Fruit fly (Drosophila melanogaster) whole organism, embryonic: ENCODE measurements around the gene Sox21a.

Source experiments
- CG11398 ChIP-seq: fragments of 200-800 bp; sonication (Bioruptor generic); optimal IDR thresholded peaks from 2 replicates; lab custom pipeline; 2016; ENCODE audit warnings: missing biosample characterization, missing genetic modification characterization
- CG12744 ChIP-seq: fragments of 200-800 bp; sonication (Bioruptor generic); optimal IDR thresholded peaks from 2 replicates; lab custom pipeline; 2016; ENCODE audit warnings: missing biosample characterization, missing genetic modification characterization
- CG12942 ChIP-seq: fragments of 200-800 bp; sonication (Bioruptor generic); optimal IDR thresholded peaks from 3 replicates; lab custom pipeline; 2016; ENCODE audit warnings: missing biosample characterization, missing genetic modification characterization
- CG13287 ChIP-seq: fragments of 200-800 bp; sonication (Bioruptor generic); IDR thresholded peaks from 2 replicates; pipeline ENCODE4 v1.3.6; 2022; ENCODE audit warnings: missing biosample characterization, missing genetic modification characterization; ENCODE audit not compliant: partially characterized antibody
- CG14710 ChIP-seq: fragments of 200-800 bp; sonication (Bioruptor generic); optimal IDR thresholded peaks from 3 replicates; lab custom pipeline; 2019; ENCODE audit warnings: missing biosample characterization, mild to moderate bottlenecking, missing genetic modification characterization, moderate library complexity
- CG1529 ChIP-seq: fragments of 200-800 bp; sonication (Bioruptor generic); optimal IDR thresholded peaks from 3 replicates; lab custom pipeline; 2018; ENCODE audit warnings: missing biosample characterization, missing genetic modification characterization
- CG17568 ChIP-seq: fragments of 200-800 bp; sonication (Bioruptor generic); optimal IDR thresholded peaks from 2 replicates; lab custom pipeline; 2018; ENCODE audit warnings: missing biosample characterization, mild to moderate bottlenecking, missing genetic modification characterization, moderate library complexity
- CG3726 ChIP-seq: fragments of 200-800 bp; sonication (Bioruptor generic); IDR thresholded peaks from 3 replicates; pipeline ENCODE4, ENCODE4 v1.3.6; 2022; ENCODE audit warnings: missing biosample characterization, missing genetic modification characterization
- CG3838 ChIP-seq: fragments of 200-800 bp; sonication (Bioruptor generic); optimal IDR thresholded peaks from 3 replicates; lab custom pipeline; 2016; ENCODE audit warnings: missing biosample characterization, missing genetic modification characterization
- CG4282 ChIP-seq: fragments of 200-800 bp; sonication (Bioruptor generic); optimal IDR thresholded peaks from 2 replicates; lab custom pipeline; 2016; ENCODE audit warnings: missing biosample characterization, missing genetic modification characterization
- CG7987 ChIP-seq: fragments of 200-800 bp; sonication (Bioruptor generic); optimal IDR thresholded peaks from 2 replicates; lab custom pipeline; 2018; ENCODE audit warnings: missing biosample characterization, mild to moderate bottlenecking, missing genetic modification characterization, moderate library complexity
- CG8478 ChIP-seq: fragments of >200 bp; optimal IDR thresholded peaks from 2 replicates; lab custom pipeline; 2018
- CG9609 ChIP-seq: fragments of 200-800 bp; sonication (Bioruptor generic); optimal IDR thresholded peaks from 3 replicates; lab custom pipeline; 2016; ENCODE audit warnings: missing biosample characterization, missing genetic modification characterization
- CG9817 ChIP-seq: fragments of 200-800 bp; sonication (Bioruptor generic); optimal IDR thresholded peaks from 2 replicates; lab custom pipeline; 2018; ENCODE audit warnings: missing biosample characterization, mild to moderate bottlenecking, missing genetic modification characterization, moderate library complexity
- CG9876 ChIP-seq: fragments of 200-800 bp; sonication (Bioruptor generic); optimal IDR thresholded peaks from 2 replicates; lab custom pipeline; 2016; ENCODE audit warnings: missing biosample characterization, missing genetic modification characterization
- CG9932 ChIP-seq: fragments of 200-800 bp; sonication (Bioruptor generic); IDR thresholded peaks from 2 replicates; pipeline ENCODE4 v1.3.6; 2022; ENCODE audit warnings: missing biosample characterization, missing genetic modification characterization
- CkIIα-i1 ChIP-seq: fragments of 200-800 bp; sonication (Bioruptor generic); IDR thresholded peaks from 2 replicates; pipeline ENCODE4 v1.3.6; 2022; ENCODE audit warnings: missing biosample characterization, missing genetic modification characterization
- Fer2 ChIP-seq: fragments of 200-800 bp; sonication (Bioruptor generic); optimal IDR thresholded peaks from 2 replicates; lab custom pipeline; 2018; ENCODE audit warnings: missing biosample characterization, mild to moderate bottlenecking, missing genetic modification characterization, moderate library complexity
- Fer3 ChIP-seq: fragments of 200-800 bp; sonication (Bioruptor generic); optimal IDR thresholded peaks from 2 replicates; lab custom pipeline; 2018; ENCODE audit warnings: missing biosample characterization, mild to moderate bottlenecking, missing genetic modification characterization, moderate library complexity
- GATAe ChIP-seq: fragments of 200-800 bp; sonication (Bioruptor generic); conservative IDR thresholded peaks from 2 replicates; pipeline ENCODE4 v1.3.6; 2022; ENCODE audit warnings: missing biosample characterization, missing genetic modification characterization
- Hr3 ChIP-seq: fragments of 200-800 bp; sonication (Bioruptor generic); optimal IDR thresholded peaks from 3 replicates; lab custom pipeline; 2016; ENCODE audit warnings: missing biosample characterization, missing genetic modification characterization
- MTF-1 ChIP-seq: fragments of 200-800 bp; sonication (Bioruptor generic); optimal IDR thresholded peaks from 2 replicates; lab custom pipeline; 2018; ENCODE audit warnings: missing biosample characterization, mild to moderate bottlenecking, missing genetic modification characterization, borderline replicate concordance
- Mes4 ChIP-seq: fragments of 200-800 bp; sonication (Bioruptor generic); optimal IDR thresholded peaks from 2 replicates; lab custom pipeline; 2016; ENCODE audit warnings: missing biosample characterization, missing genetic modification characterization
- Mrtf ChIP-seq: fragments of 200-800 bp; sonication (Bioruptor generic); IDR thresholded peaks from 3 replicates; pipeline ENCODE4 v1.3.6; 2022; ENCODE audit warnings: missing biosample characterization, missing genetic modification characterization
- Nf-YB ChIP-seq: fragments of 200-800 bp; sonication (Bioruptor generic); optimal IDR thresholded peaks from 3 replicates; lab custom pipeline; 2019; ENCODE audit warnings: missing biosample characterization, mild to moderate bottlenecking, missing genetic modification characterization, moderate library complexity
- Rx ChIP-seq: fragments of 200-800 bp; sonication (Bioruptor generic); IDR thresholded peaks from 2 replicates; pipeline ENCODE4 v1.3.6; 2022; ENCODE audit warnings: missing biosample characterization, missing genetic modification characterization
- Scr ChIP-seq: fragments of 200-800 bp; sonication (Bioruptor generic); IDR thresholded peaks from 2 replicates; pipeline ENCODE4 v1.3.6; 2022; ENCODE audit warnings: missing biosample characterization, missing genetic modification characterization; ENCODE audit not compliant: partially characterized antibody
- Ssrp ChIP-seq: fragments of 200-800 bp; sonication (Bioruptor generic); optimal IDR thresholded peaks from 2 replicates; lab custom pipeline; 2018; ENCODE audit warnings: missing biosample characterization, mild to moderate bottlenecking, missing genetic modification characterization, moderate library complexity
- Xrp1 ChIP-seq: fragments of 200-800 bp; sonication (Bioruptor generic); IDR thresholded peaks from 2 replicates; pipeline ENCODE4 v1.3.6; 2022; ENCODE audit warnings: missing biosample characterization, missing genetic modification characterization
- amos ChIP-seq: fragments of 200-800 bp; sonication (Bioruptor generic); IDR thresholded peaks from 2 replicates; pipeline ENCODE4 v1.3.6; 2022; ENCODE audit warnings: missing biosample characterization, missing genetic modification characterization; ENCODE audit not compliant: partially characterized antibody
- chn ChIP-seq: fragments of 200-800 bp; sonication (Bioruptor generic); optimal IDR thresholded peaks from 2 replicates; lab custom pipeline; 2016; ENCODE audit warnings: missing biosample characterization, missing genetic modification characterization
- ci ChIP-seq: fragments of 200-800 bp; sonication (Bioruptor generic); IDR thresholded peaks from 3 replicates; pipeline ENCODE4 v1.3.6; 2022; ENCODE audit warnings: missing biosample characterization, missing genetic modification characterization
- ewg ChIP-seq: fragments of 200-800 bp; sonication (Bioruptor generic); optimal IDR thresholded peaks from 3 replicates; lab custom pipeline; 2017; ENCODE audit warnings: mild to moderate bottlenecking, missing biosample characterization, missing genetic modification reagents, missing genetic modification characterization
- gro ChIP-seq: fragments of 200-800 bp; sonication (Bioruptor generic); optimal IDR thresholded peaks from 2 replicates; lab custom pipeline; 2016; ENCODE audit warnings: missing biosample characterization, missing genetic modification characterization
- ham ChIP-seq: fragments of 200-800 bp; sonication (Bioruptor generic); IDR thresholded peaks from 2 replicates; pipeline ENCODE4 v1.3.6; 2022; ENCODE audit warnings: missing biosample characterization, missing genetic modification characterization
- hbn ChIP-seq: fragments of 200-800 bp; sonication (Bioruptor generic); IDR thresholded peaks from 2 replicates; pipeline ENCODE4 v1.3.6; 2022; ENCODE audit warnings: missing biosample characterization, missing genetic modification characterization; ENCODE audit not compliant: partially characterized antibody
- luna ChIP-seq: fragments of 200-800 bp; sonication (Bioruptor generic); optimal IDR thresholded peaks from 2 replicates; lab custom pipeline; 2016; ENCODE audit warnings: missing biosample characterization, missing genetic modification characterization
- odd ChIP-seq: fragments of 200-800 bp; sonication (Bioruptor generic); optimal IDR thresholded peaks from 2 replicates; lab custom pipeline; 2017; ENCODE audit warnings: missing biosample characterization, mild to moderate bottlenecking, missing genetic modification characterization
- prd ChIP-seq, 3 experiments: fragments of >200 bp in 2 of 3; fragments of 200-800 bp in 1 of 3; sonication (Bioruptor generic) in 1 of 3; optimal IDR thresholded peaks in 2 of 3; IDR thresholded peaks in 1 of 3; 2 replicates in 2 of 3; 3 replicates in 1 of 3; pipeline versions ENCODE4 v1.3.6 to Lab custom; 2017 to 2022; ENCODE audit warnings: missing biosample characterization in 1 of 3, missing genetic modification characterization in 1 of 3
- rib ChIP-seq: fragments of 200-800 bp; sonication (Bioruptor generic); IDR thresholded peaks from 2 replicates; pipeline ENCODE4 v1.3.6; 2022; ENCODE audit warnings: missing biosample characterization, missing genetic modification characterization
- ro ChIP-seq: fragments of 200-800 bp; sonication (Bioruptor generic); IDR thresholded peaks from 2 replicates; pipeline ENCODE4 v1.3.6; 2022; ENCODE audit warnings: missing biosample characterization, missing genetic modification characterization
- run ChIP-seq: fragments of 200-800 bp; sonication (Bioruptor generic); optimal IDR thresholded peaks from 3 replicates; lab custom pipeline; 2018; ENCODE audit warnings: missing biosample characterization, mild to moderate bottlenecking, missing genetic modification characterization
- sr ChIP-seq: fragments of 200-800 bp; sonication (Bioruptor generic); IDR thresholded peaks from 3 replicates; pipeline ENCODE4 v1.3.6; 2022; ENCODE audit warnings: missing biosample characterization, missing genetic modification characterization
- tap ChIP-seq: fragments of 200-800 bp; optimal IDR thresholded peaks from 3 replicates; lab custom pipeline; 2019; ENCODE audit warnings: missing biosample characterization, mild to moderate bottlenecking, missing genetic modification characterization, moderate library complexity
- tll ChIP-seq, 2 experiments: fragments of 200-800 bp in 1 of 2; fragments of >200 bp in 1 of 2; sonication (Bioruptor generic) in 1 of 2; optimal IDR thresholded peaks; 2 replicates each; lab custom pipeline; 2017 to 2019; ENCODE audit warnings: missing biosample characterization in 2 of 2, missing genetic modification characterization in 2 of 2, mild to moderate bottlenecking in 1 of 2, moderate library complexity in 1 of 2
- tna ChIP-seq: fragments of 200-800 bp; sonication (Bioruptor generic); IDR thresholded peaks from 2 replicates; pipeline ENCODE4 v1.3.6; 2022; ENCODE audit warnings: missing biosample characterization, missing genetic modification characterization; ENCODE audit not compliant: partially characterized antibody
- trem ChIP-seq: fragments of 200-800 bp; optimal IDR thresholded peaks from 3 replicates; lab custom pipeline; 2019; ENCODE audit warnings: missing biosample characterization, mild to moderate bottlenecking, missing genetic modification characterization, moderate library complexity
- vfl ChIP-seq: fragments of 200-800 bp; sonication (Bioruptor generic); optimal IDR thresholded peaks from 2 replicates; lab custom pipeline; 2016; ENCODE audit warnings: missing biosample characterization, missing genetic modification characterization
- wor ChIP-seq: fragments of 200-800 bp; sonication (Bioruptor generic); IDR thresholded peaks from 2 replicates; pipeline ENCODE4 v1.3.6; 2022; ENCODE audit warnings: missing biosample characterization, missing genetic modification characterization

Sox21a gene

DNA sequence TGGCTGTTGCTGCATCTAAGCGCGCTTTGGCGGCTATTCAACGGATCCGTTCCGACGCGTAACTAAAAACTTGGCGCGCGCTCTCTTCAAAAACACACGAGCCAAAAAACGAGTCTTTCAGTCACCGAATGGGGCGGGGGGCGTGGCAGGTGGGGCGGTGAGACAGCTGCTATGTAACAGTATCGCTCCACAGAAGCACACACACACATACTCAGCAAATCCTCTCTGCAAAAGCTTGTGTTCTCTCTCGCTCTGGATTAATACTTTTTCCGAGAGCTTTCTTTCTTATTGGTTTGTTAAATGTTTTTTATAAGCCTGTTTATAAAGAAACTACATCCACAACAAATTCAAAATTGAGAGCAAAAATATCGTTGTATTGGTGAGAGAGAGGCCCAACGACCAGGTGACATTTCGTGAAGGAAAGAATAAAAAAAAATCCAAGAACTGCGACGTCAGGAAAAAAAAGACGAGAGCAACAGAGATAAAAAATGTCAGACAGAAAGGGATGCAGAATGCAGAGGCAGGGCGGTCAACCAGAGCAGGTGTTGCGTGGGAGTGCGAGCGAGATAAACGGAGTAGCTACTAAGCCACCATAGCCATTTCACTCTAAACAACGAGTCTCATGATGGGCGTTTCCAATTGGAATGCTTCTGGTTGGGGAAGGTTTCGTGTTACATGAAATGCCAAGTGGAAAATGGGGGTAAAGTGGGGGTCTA lies 23.5 kb upstream of the Sox21a start, which contains the start of gene Sox21b (continued):
- TF ChIP-seq CkIIα-i1 (GFP tag; lab: Robert Waterston, UW) (no peak), tll (GFP tag; optimal IDR thresholded peaks at IDR 0.05; lab: Kevin White, UChicago) (peak; percentile 10 to 29), Mrtf (GFP tag; lab: Robert Waterston, UW) (no peak), gro (GFP tag; lab: Kevin White, UChicago) (no peak), ewg (GFP tag; lab: Kevin White, UChicago) (peak; percentile 46), tna (GFP tag; lab: Robert Waterston, UW) (no peak), sr (GFP tag; lab: Robert Waterston, UW) (no peak), ci (peak; percentile 55; the same call in 1 of the 3 replicates), vfl (GFP tag; lab: Kevin White, UChicago) (no peak), CG8478 (lab: Kevin White, UChicago) (peak; percentile 97), chn (GFP tag; lab: Kevin White, UChicago) (peak; percentile 7), CG9609 (GFP tag; lab: Kevin White, UChicago) (no peak), CG14710 (no peak), odd (GFP tag; lab: Kevin White, UChicago) (no peak), Fer2 (no peak), CG13287 (GFP tag; lab: Robert Waterston, UW) (no peak; the same call in 1 of the 2 replicates), rib (GFP tag; lab: Robert Waterston, UW) (0 out of 2 replicates have a peak, but pooled peaks have one; percentile 18), prd (optimal IDR thresholded peaks at IDR 0.05; lab: Kevin White, UChicago) (no peak), prd (GFP tag; IDR thresholded peaks at IDR 0.05; lab: Robert Waterston, UW) (no peak), ham (GFP tag; lab: Robert Waterston, UW) (no peak), CG12744 (GFP tag; lab: Kevin White, UChicago) (no peak), CG3726 (GFP tag; lab: Robert Waterston, UW) (no peak), amos (GFP tag; lab: Robert Waterston, UW) (peak; percentile 36; the same call in 1 of the 2 replicates), CG9932 (GFP tag; lab: Robert Waterston, UW) (no peak), CG1529 (GFP tag; lab: Kevin White, UChicago) (no peak), hbn (GFP tag; lab: Robert Waterston, UW) (no peak), Scr (GFP tag; lab: Robert Waterston, UW) (0 out of 2 replicates have a peak, but pooled peaks have one; percentile 26), Mes4 (GFP tag; lab: Kevin White, UChicago) (peak; percentile 6), CG9817 (tag; lab: Kevin White, UChicago) (no peak), Ssrp (no peak), CG17568 (GFP tag; lab: Kevin White, UChicago) (no peak), MTF-1 (no peak), CG9876 (no peak), tap (no peak), Nf-YB (GFP tag; lab: Kevin White, UChicago) (peak; percentile 98), GATAe (no peak), luna (GFP tag; lab: Kevin White, UChicago) (no peak), Xrp1 (GFP tag; lab: Robert Waterston, UW) (no peak), CG12942 (no peak), trem (no peak), CG7987 (GFP tag; lab: Kevin White, UChicago) (no peak), Fer3 (tag; lab: Kevin White, UChicago) (no peak), wor (GFP tag; lab: Robert Waterston, UW) (no peak), CG11398 (no peak), CG4282 (GFP tag; lab: Kevin White, UChicago) (no peak), ro (GFP tag; lab: Robert Waterston, UW) (no peak), Rx (GFP tag; lab: Robert Waterston, UW) (no peak), run (tag; lab: Kevin White, UChicago) (no peak), CG3838 (peak; percentile 54), Hr3 (GFP tag; lab: Kevin White, UChicago) (no peak)
